Worm (Caenorhabditis elegans) whole organism, L4 larva: Measurements from ENCODE around the gene let-721.
A peak's percentile ranks its signal among the peaks of the same experiment; 100 is the strongest.

Experiments
- F26F4.8 ChIP-seq: fragments of 200-800 bp; sonication (Bioruptor generic); conservative IDR thresholded peaks from 2 replicates; pipeline ENCODE4 v1.3.6; 2022; ENCODE audit warnings: missing genetic modification characterization, missing compliant biosample characterization
- F37D6.2 ChIP-seq: sonication (generic microtip); optimal IDR thresholded peaks from 2 replicates; lab custom pipeline; 2016; ENCODE audit warnings: mild to moderate bottlenecking, missing genetic modification characterization, missing compliant biosample characterization
- T26A8.4 ChIP-seq: fragments of 200-800 bp; sonication (Bioruptor generic); IDR thresholded peaks from 2 replicates; pipeline ENCODE4 v1.3.6; 2022; ENCODE audit warnings: missing genetic modification characterization, missing compliant biosample characterization
- Y105C5A.15 ChIP-seq: fragments of 200-800 bp; sonication (Bioruptor generic); IDR thresholded peaks from 2 replicates; pipeline ENCODE4 v1.3.6; 2022; ENCODE audit warnings: missing genetic modification characterization, missing compliant biosample characterization
- Y48G9A.11 ChIP-seq: fragments of 200-800 bp; sonication (Bioruptor generic); IDR thresholded peaks from 2 replicates; pipeline ENCODE4 v1.3.6; 2022; ENCODE audit warnings: missing genetic modification reagents, missing genetic modification characterization, missing compliant biosample characterization
- Y75B8A.6 ChIP-seq: fragments of 200-800 bp; sonication (Bioruptor generic); IDR thresholded peaks from 2 replicates; pipeline ENCODE4 v1.3.6; 2022; ENCODE audit warnings: missing genetic modification reagents, missing genetic modification characterization, missing compliant biosample characterization
- aha-1 ChIP-seq: fragments of 150-350 bp; peaks from one replicate; lab custom pipeline; 2014; ENCODE audit warnings: missing biosample characterization, missing genetic modification characterization
- ama-1 ChIP-seq: fragments of 150-350 bp; optimal IDR thresholded peaks from 2 replicates; lab custom pipeline; 2014; ENCODE audit warnings: inconsistent platforms, mixed read lengths
- arid-1 ChIP-seq: fragments of 200-800 bp; sonication (Bioruptor generic); conservative IDR thresholded peaks from 2 replicates; pipeline ENCODE4 v1.3.6; 2022; ENCODE audit warnings: missing genetic modification reagents, missing genetic modification characterization, missing compliant biosample characterization
- attf-4 ChIP-seq: sonication (generic microtip); optimal IDR thresholded peaks from 3 replicates; lab custom pipeline; 2017; ENCODE audit warnings: missing biosample characterization, missing genetic modification characterization
- ceh-28 ChIP-seq: fragments of 150-350 bp; optimal IDR thresholded peaks from 2 replicates; lab custom pipeline; 2014; ENCODE audit warnings: missing biosample characterization, missing genetic modification reagents, missing genetic modification characterization
- ceh-62 ChIP-seq: sonication (generic microtip); optimal IDR thresholded peaks from 2 replicates; lab custom pipeline; 2017; ENCODE audit warnings: missing biosample characterization, missing genetic modification characterization
- ceh-82 ChIP-seq: sonication (generic microtip); optimal IDR thresholded peaks from 2 replicates; lab custom pipeline; 2017; ENCODE audit warnings: missing biosample characterization, missing genetic modification characterization
- daf-12 ChIP-seq: fragments of 150-350 bp; optimal IDR thresholded peaks from 2 replicates; lab custom pipeline; 2014; ENCODE audit warnings: missing biosample characterization, missing genetic modification reagents, missing genetic modification characterization
- daf-16 ChIP-seq, 3 experiments: sonication (generic microtip); optimal IDR thresholded peaks; 2 replicates each; lab custom pipeline; 2016 to 2017; ENCODE audit warnings: missing genetic modification characterization in 3 of 3, missing genetic modification reagents in 3 of 3, mild to moderate bottlenecking in 2 of 3, missing compliant biosample characterization in 2 of 3, missing biosample characterization in 1 of 3, moderate library complexity in 1 of 3
- daf-19 ChIP-seq: fragments of 200-800 bp; sonication (Bioruptor generic); conservative IDR thresholded peaks from 2 replicates; pipeline ENCODE4 v1.3.6; 2022; ENCODE audit warnings: missing genetic modification characterization, missing compliant biosample characterization
- daf-8 ChIP-seq: fragments of 200-800 bp; sonication (Bioruptor generic); IDR thresholded peaks from 2 replicates; pipeline ENCODE4 v1.3.6; 2022; ENCODE audit warnings: missing genetic modification characterization, missing compliant biosample characterization
- dmd-9 ChIP-seq: fragments of 200-800 bp; sonication (Bioruptor generic); IDR thresholded peaks from 2 replicates; pipeline ENCODE4 v1.3.6; 2022; ENCODE audit warnings: missing genetic modification reagents, missing genetic modification characterization, missing compliant biosample characterization
- dpl-1 ChIP-seq: fragments of 150-350 bp; optimal IDR thresholded peaks from 2 replicates; lab custom pipeline; 2014; ENCODE audit warnings: missing biosample characterization, missing genetic modification reagents, missing genetic modification characterization
- duxl-1 ChIP-seq: sonication (generic microtip); optimal IDR thresholded peaks from 2 replicates; lab custom pipeline; 2016; ENCODE audit warnings: mild to moderate bottlenecking, missing genetic modification characterization, moderate library complexity, missing compliant biosample characterization; ENCODE audit not compliant: poor library complexity
- hlh-30 ChIP-seq: sonication (generic microtip); optimal IDR thresholded peaks from 2 replicates; lab custom pipeline; 2017; ENCODE audit warnings: antibody characterized with exemption, mild to moderate bottlenecking, missing genetic modification characterization, missing compliant biosample characterization; ENCODE audit not compliant: insufficient read depth
- hmg-1.1 ChIP-seq: fragments of 200-800 bp; sonication (Bioruptor generic); IDR thresholded peaks from 2 replicates; pipeline ENCODE4 v1.3.6; 2022; ENCODE audit warnings: missing genetic modification reagents, missing genetic modification characterization, missing compliant biosample characterization
- jun-1 ChIP-seq: fragments of 150-350 bp; optimal IDR thresholded peaks from 2 replicates; lab custom pipeline; 2014; ENCODE audit warnings: missing biosample characterization, missing genetic modification reagents, missing genetic modification characterization
- lin-1 ChIP-seq: fragments of 200-800 bp; sonication (Bioruptor generic); IDR thresholded peaks from 2 replicates; pipeline ENCODE4 v1.3.6; 2022; ENCODE audit warnings: missing genetic modification reagents, missing genetic modification characterization, missing compliant biosample characterization
- lin-15B ChIP-seq: fragments of 150-350 bp; sonication (generic microtip); optimal IDR thresholded peaks from 3 replicates; lab custom pipeline; 2014; ENCODE audit warnings: missing biosample characterization, missing genetic modification characterization
- lir-3 ChIP-seq: sonication (generic microtip); optimal IDR thresholded peaks from 2 replicates; lab custom pipeline; 2016; ENCODE audit warnings: mild to moderate bottlenecking, missing genetic modification characterization, missing compliant biosample characterization
- madf-5 ChIP-seq, 2 experiments: fragments of 200-800 bp; sonication (Bioruptor generic); IDR thresholded peaks; 2 replicates each; pipeline ENCODE4 v1.3.6; 2022; ENCODE audit warnings: missing compliant biosample characterization in 2 of 2, missing genetic modification characterization in 2 of 2
- madf-9 ChIP-seq: fragments of 200-800 bp; sonication (Bioruptor generic); conservative IDR thresholded peaks from 2 replicates; pipeline ENCODE4 v1.3.6; 2022; ENCODE audit warnings: missing genetic modification reagents, missing genetic modification characterization, missing compliant biosample characterization
- nhr-111 ChIP-seq: fragments of 200-800 bp; sonication (Bioruptor generic); optimal IDR thresholded peaks from 2 replicates; lab custom pipeline; 2018; ENCODE audit warnings: mild to moderate bottlenecking, missing genetic modification characterization, missing compliant biosample characterization
- nhr-237 ChIP-seq: sonication (generic microtip); optimal IDR thresholded peaks from 2 replicates; lab custom pipeline; 2017; ENCODE audit warnings: missing biosample characterization, missing genetic modification characterization
- nhr-25 ChIP-seq: sonication (generic microtip); optimal IDR thresholded peaks from 2 replicates; lab custom pipeline; 2017; ENCODE audit warnings: missing genetic modification characterization, mild to moderate bottlenecking, missing compliant biosample characterization, antibody characterized with exemption, moderate library complexity, borderline replicate concordance; ENCODE audit not compliant: insufficient read depth
- nhr-42 ChIP-seq: fragments of 200-800 bp; sonication (Bioruptor generic); IDR thresholded peaks from 2 replicates; pipeline ENCODE4 v1.3.6; 2022; ENCODE audit warnings: missing genetic modification characterization, missing compliant biosample characterization
- nhr-6 ChIP-seq: fragments of 150-350 bp; optimal IDR thresholded peaks from 2 replicates; lab custom pipeline; 2014; ENCODE audit warnings: missing biosample characterization, missing genetic modification characterization
- set-16 ChIP-seq: fragments of 200-800 bp; sonication (Bioruptor generic); IDR thresholded peaks from 2 replicates; pipeline ENCODE4 v1.3.6; 2022; ENCODE audit warnings: missing genetic modification reagents, missing genetic modification characterization, missing compliant biosample characterization
- skn-1 ChIP-seq: fragments of 150-350 bp; optimal IDR thresholded peaks from 2 replicates; lab custom pipeline; 2014; ENCODE audit warnings: missing biosample characterization, missing genetic modification characterization
- snpc-1.2 ChIP-seq: fragments of 200-800 bp; sonication (Bioruptor generic); IDR thresholded peaks from 2 replicates; pipeline ENCODE4 v1.3.6; 2022; ENCODE audit warnings: missing genetic modification reagents, missing genetic modification characterization, missing compliant biosample characterization
- spr-3 ChIP-seq: fragments of 200-800 bp; sonication (Bioruptor generic); optimal IDR thresholded peaks from 2 replicates; lab custom pipeline; 2018; ENCODE audit warnings: mild to moderate bottlenecking, missing genetic modification characterization, missing compliant biosample characterization
- zip-11 ChIP-seq: fragments of 200-800 bp; sonication (Bioruptor generic); IDR thresholded peaks from 2 replicates; pipeline ENCODE4 v1.3.6; 2022; ENCODE audit warnings: missing genetic modification characterization, missing compliant biosample characterization
- zip-2 ChIP-seq: fragments of 150-350 bp; optimal IDR thresholded peaks from 2 replicates; lab custom pipeline; 2014; ENCODE audit warnings: missing biosample characterization, missing genetic modification characterization
- ztf-11 ChIP-seq: fragments of 150-350 bp; optimal IDR thresholded peaks from 2 replicates; lab custom pipeline; 2014; ENCODE audit warnings: missing biosample characterization, missing genetic modification characterization
- ztf-7 ChIP-seq: fragments of 150-350 bp; optimal IDR thresholded peaks from 2 replicates; lab custom pipeline; 2014; ENCODE audit warnings: missing biosample characterization, missing genetic modification characterization

Gene let-721

ce11 chrIII:6462610-6463009, 15.9 kb upstream of the let-721 start, which contains the start of gene T26A5.8 (continued):
- TF ChIP-seq spr-3 (no peak), madf-9 (GFP tag; lab: Robert Waterston, UW) (no peak), ztf-11 (no peak), ceh-62 (tag; lab: Kevin White, UChicago) (no peak), dpl-1 (GFP tag; lab: Kevin White, UChicago) (no peak), arid-1 (GFP tag; lab: Robert Waterston, UW) (no peak), jun-1 (tag; lab: Kevin White, UChicago) (no peak), nhr-25 (tag; lab: Kevin White, UChicago) (no peak), F26F4.8 (GFP tag; lab: Robert Waterston, UW) (no peak), skn-1 (no peak), F37D6.2 (tag; lab: Kevin White, UChicago) (no peak), ceh-28 (tag; lab: Kevin White, UChicago) (no peak), ama-1 (lab: Kevin White, UChicago) (peak; percentile 93), lin-15B (tag; lab: Kevin White, UChicago) (no peak), ztf-7 (tag; lab: Kevin White, UChicago) (no peak), dmd-9 (GFP tag; lab: Robert Waterston, UW) (no peak), nhr-111 (GFP tag; lab: Kevin White, UChicago) (no peak), daf-12 (no peak), lir-3 (tag; lab: Kevin White, UChicago) (no peak), Y48G9A.11 (GFP tag; lab: Robert Waterston, UW) (peak; percentile 62), hlh-30 (no peak)

ce11 chrIII:6459820-6460219, 13.1 kb upstream of the let-721 start, which contains the start of gene algn-1:
algn-1 (plus strand) TSS chrIII:6460120.
- no peak for TF ChIP-seq madf-9 (GFP tag; lab: Robert Waterston, UW)
- no peak for TF ChIP-seq Y75B8A.6
- TF ChIP-seq aha-1 (tag; lab: Kevin White, UChicago): peak; percentile 49
- no peak for TF ChIP-seq daf-8 (GFP tag; lab: Robert Waterston, UW)
- no peak for TF ChIP-seq ceh-82 (tag; lab: Kevin White, UChicago)
- TF ChIP-seq lir-3 (tag; lab: Kevin White, UChicago): no peak
- no peak for TF ChIP-seq madf-5 (GFP tag; IDR thresholded peaks at IDR 0.05; lab: Robert Waterston, UW)
- no peak for TF ChIP-seq set-16 (GFP tag; lab: Robert Waterston, UW)
- TF ChIP-seq daf-19 (GFP tag; lab: Robert Waterston, UW): no peak
- no peak for TF ChIP-seq daf-12
- no peak for TF ChIP-seq nhr-42 (GFP tag; lab: Robert Waterston, UW)
- TF ChIP-seq nhr-237 (tag; lab: Kevin White, UChicago): no peak
- 0 out of 2 replicates have a peak, but pooled peaks have one; percentile 18 for TF ChIP-seq Y105C5A.15 (GFP tag; lab: Robert Waterston, UW)
- TF ChIP-seq, all 104 proteins: peak for 2

ce11 chrIII:6454183-6454582, 7.5 kb upstream of the let-721 start, which contains the start of gene jhdm-1:
jhdm-1 (plus strand) TSS chrIII:6454483.
- no peak for TF ChIP-seq duxl-1 (tag; lab: Kevin White, UChicago)
- TF ChIP-seq zip-2 (tag; lab: Kevin White, UChicago): no peak
- TF ChIP-seq madf-5 (GFP tag; IDR thresholded peaks at IDR 0.05; lab: Robert Waterston, UW): no peak
- TF ChIP-seq nhr-6 (tag; lab: Kevin White, UChicago): no peak
- no peak for TF ChIP-seq hmg-1.1 (GFP tag; lab: Robert Waterston, UW)
- no peak for TF ChIP-seq snpc-1.2 (GFP tag; lab: Robert Waterston, UW)
- TF ChIP-seq daf-16 (GFP tag; optimal IDR thresholded peaks at IDR 0.05; lab: Kevin White, UChicago): no peak
- TF ChIP-seq daf-16 (tag; optimal IDR thresholded peaks at IDR 0.05; lab: Kevin White, UChicago): no peak
- TF ChIP-seq dpl-1 (GFP tag; lab: Kevin White, UChicago): no peak
- no peak for TF ChIP-seq lin-1
- no peak for TF ChIP-seq attf-4 (tag; lab: Kevin White, UChicago)
- no peak for TF ChIP-seq Y48G9A.11 (GFP tag; lab: Robert Waterston, UW)
- no peak for TF ChIP-seq ceh-82 (tag; lab: Kevin White, UChicago)
- TF ChIP-seq zip-11 (GFP tag; lab: Robert Waterston, UW): no peak
- no peak for TF ChIP-seq T26A8.4 (GFP tag; lab: Robert Waterston, UW)
